Fruit fly (Drosophila melanogaster): ENCODE data around the gene nht.

DNA sequence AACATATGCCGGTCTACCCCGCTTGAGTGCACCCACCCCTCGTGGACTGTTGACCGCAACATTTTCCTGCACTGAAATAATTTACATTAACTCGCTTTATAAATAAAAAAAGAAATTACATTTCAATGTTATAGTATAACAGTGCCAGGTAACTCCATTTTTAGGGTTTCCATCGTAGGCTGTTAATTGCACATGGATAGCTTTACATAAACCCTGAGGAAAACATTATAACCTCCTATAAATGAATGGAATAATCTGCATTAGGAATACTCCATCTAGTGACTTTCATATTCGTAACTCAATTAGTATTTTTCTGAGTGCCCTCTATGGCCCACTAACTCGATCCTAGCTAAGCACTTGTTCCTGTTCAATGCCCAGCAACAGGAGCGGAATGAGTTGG lies 507 bp upstream of the nht start:
- TF ChIP-seq EcR (GFP tag; optimal IDR thresholded peaks at IDR 0.05) (no peak), CG8478 (optimal IDR thresholded peaks at IDR 0.05) (no peak), psq (optimal IDR thresholded peaks at IDR 0.05) (no peak), pan (optimal IDR thresholded peaks at IDR 0.05) (no peak), Dll (optimal IDR thresholded peaks at IDR 0.05) (no peak), usp (GFP tag; optimal IDR thresholded peaks at IDR 0.05) (no peak)
